Worm (Caenorhabditis elegans) whole organism, early embryonic: Measurements from ENCODE around the gene T04G9.6.

Experiments
- B0310.2 ChIP-seq: sonication (generic microtip); optimal IDR thresholded peaks from 2 replicates; lab custom pipeline; 2016; ENCODE audit warnings: mild to moderate bottlenecking, missing genetic modification characterization, missing compliant biosample characterization
- F13C5.2 ChIP-seq: sonication (generic microtip); optimal IDR thresholded peaks from 2 replicates; lab custom pipeline; 2017; ENCODE audit warnings: mild to moderate bottlenecking, missing genetic modification characterization, inconsistent platforms, missing compliant biosample characterization
- aly-1 ChIP-seq: sonication (generic microtip); optimal IDR thresholded peaks from 2 replicates; lab custom pipeline; 2016; ENCODE audit warnings: missing genetic modification characterization, missing compliant biosample characterization
- ama-1 ChIP-seq: fragments of 150-350 bp; optimal IDR thresholded peaks from 2 replicates; lab custom pipeline; 2014
- ceh-13 ChIP-seq: fragments of 200-800 bp; sonication (Bioruptor generic); optimal IDR thresholded peaks from 2 replicates; lab custom pipeline; 2018; ENCODE audit warnings: mild to moderate bottlenecking, missing genetic modification characterization, missing compliant biosample characterization
- ceh-36 ChIP-seq: sonication (generic microtip); optimal IDR thresholded peaks from 2 replicates; lab custom pipeline; 2016; ENCODE audit warnings: missing genetic modification characterization, inconsistent platforms, missing compliant biosample characterization
- ets-7 ChIP-seq: sonication (generic microtip); optimal IDR thresholded peaks from 2 replicates; lab custom pipeline; 2016; ENCODE audit warnings: missing genotype, missing genetic modification characterization, missing compliant biosample characterization
- flt-1 ChIP-seq: fragments of 200-800 bp; sonication (Bioruptor generic); IDR thresholded peaks from 2 replicates; pipeline ENCODE4 v1.3.6; 2022; ENCODE audit warnings: missing genetic modification characterization, missing compliant biosample characterization
- hmbx-1 ChIP-seq: sonication (generic microtip); optimal IDR thresholded peaks from 2 replicates; lab custom pipeline; 2016; ENCODE audit warnings: mild to moderate bottlenecking, missing genetic modification characterization, missing compliant biosample characterization
- hmg-4 ChIP-seq: fragments of 200-800 bp; sonication (Bioruptor generic); optimal IDR thresholded peaks from 2 replicates; lab custom pipeline; 2018; ENCODE audit warnings: mild to moderate bottlenecking, missing genetic modification characterization, missing compliant biosample characterization
- hnd-1 ChIP-seq: sonication (generic microtip); optimal IDR thresholded peaks from 2 replicates; lab custom pipeline; 2016; ENCODE audit warnings: missing genetic modification characterization, missing compliant biosample characterization
- pes-1 ChIP-seq: fragments of 200-800 bp; sonication (Bioruptor generic); IDR thresholded peaks from 2 replicates; pipeline ENCODE4 v1.3.6; 2022; ENCODE audit warnings: missing genetic modification reagents, missing genetic modification characterization, missing compliant biosample characterization
- scrt-1 ChIP-seq: fragments of 200-800 bp; sonication (Bioruptor generic); IDR thresholded peaks from 2 replicates; pipeline ENCODE4 v1.3.6; 2022; ENCODE audit warnings: missing genetic modification characterization, missing compliant biosample characterization
- sea-1 ChIP-seq: fragments of 200-800 bp; sonication (Bioruptor generic); conservative IDR thresholded peaks from 2 replicates; pipeline ENCODE4 v1.3.6; 2022; ENCODE audit warnings: missing genetic modification characterization, missing compliant biosample characterization
- tbx-11 ChIP-seq: fragments of 200-800 bp; sonication (Bioruptor generic); IDR thresholded peaks from 2 replicates; pipeline ENCODE4 v1.3.6; 2022; ENCODE audit warnings: missing genetic modification characterization, missing compliant biosample characterization
- tbx-37 ChIP-seq: fragments of 200-800 bp; sonication (Bioruptor generic); conservative IDR thresholded peaks from 2 replicates; pipeline ENCODE4 v1.3.6; 2022; ENCODE audit warnings: missing genetic modification reagents, missing genetic modification characterization, missing compliant biosample characterization
- tra-4 ChIP-seq: sonication (generic microtip); optimal IDR thresholded peaks from 2 replicates; lab custom pipeline; 2017; ENCODE audit warnings: missing genetic modification characterization, missing compliant biosample characterization

T04G9.6 gene

ce11 chrX:817984-818383 is 33.2 kb upstream of the T04G9.6 start:
- TF ChIP-seq tbx-37 (no peak), ets-7 (tag; lab: Kevin White, UChicago) (no peak), hnd-1 (tag; lab: Kevin White, UChicago) (no peak), ceh-36 (tag; lab: Kevin White, UChicago) (no peak), F13C5.2 (tag; lab: Kevin White, UChicago) (no peak), hmg-4 (GFP tag; lab: Kevin White, UChicago) (no peak)

- no peak for TF ChIP-seq hmbx-1
- TF ChIP-seq tbx-37: no peak
- no peak for TF ChIP-seq B0310.2
Observed at ce11 chrX:815929-816328, 31.2 kb upstream of the T04G9.6 start, which contains the start of gene ifd-2. ifd-2 (minus strand) TSS chrX:815929.

ce11 chrX:813063-813462 is 28.3 kb upstream of the T04G9.6 start, which contains the start of gene F25E2.3:
F25E2.3 (minus strand) TSS chrX:813163.
- TF ChIP-seq tra-4 (tag; lab: Kevin White, UChicago) (no peak), hmg-4 (GFP tag; lab: Kevin White, UChicago) (no peak), aly-1 (no peak), ceh-13 (no peak), F13C5.2 (tag; lab: Kevin White, UChicago) (no peak), scrt-1 (no peak)

- TF ChIP-seq hnd-1 (tag; lab: Kevin White, UChicago): no peak
- TF ChIP-seq flt-1 (GFP tag; lab: Robert Waterston, UW): no peak
- TF ChIP-seq tra-4 (tag; lab: Kevin White, UChicago): no peak
- TF ChIP-seq sea-1: no peak
- TF ChIP-seq tbx-37: no peak
- no peak for TF ChIP-seq ama-1 (lab: Kevin White, UChicago)
- no peak for TF ChIP-seq tbx-11 (GFP tag; lab: Robert Waterston, UW)
- TF ChIP-seq ceh-13: no peak
- no peak for TF ChIP-seq hmbx-1
- TF ChIP-seq ets-7 (tag; lab: Kevin White, UChicago): no peak
- no peak for TF ChIP-seq scrt-1
- TF ChIP-seq aly-1: no peak
- TF ChIP-seq B0310.2: no peak
- TF ChIP-seq ceh-36 (tag; lab: Kevin White, UChicago): no peak
- no peak for TF ChIP-seq hmg-4 (GFP tag; lab: Kevin White, UChicago)
- TF ChIP-seq pes-1 (GFP tag; lab: Robert Waterston, UW): no peak
- TF ChIP-seq F13C5.2 (tag; lab: Kevin White, UChicago): no peak
Observed at ce11 chrX:812264-812663, 27.5 kb upstream of the T04G9.6 start.

- TF ChIP-seq tbx-11 (GFP tag; lab: Robert Waterston, UW): no peak
- TF ChIP-seq hnd-1 (tag; lab: Kevin White, UChicago): no peak
- no peak for TF ChIP-seq sea-1
- TF ChIP-seq tbx-37: no peak
- no peak for TF ChIP-seq B0310.2
- no peak for TF ChIP-seq ceh-36 (tag; lab: Kevin White, UChicago)
Observed at ce11 chrX:810694-811093, 25.9 kb upstream of the T04G9.6 start, which contains the start of gene F25E2.2. F25E2.2 (minus strand) TSS chrX:810794.

ce11 chrX:806515-806914 is 21.8 kb upstream of the T04G9.6 start:
- TF ChIP-seq tbx-37 (no peak; the same call in 1 of the 2 replicates), tbx-11 (GFP tag; lab: Robert Waterston, UW) (peak; percentile 70; the same call in 1 of the 2 replicates), ceh-13 (peak; percentile 52), sea-1 (peak; percentile 72; the same call in 1 of the 2 replicates), flt-1 (GFP tag; lab: Robert Waterston, UW) (peak; percentile 63), B0310.2 (no peak), ceh-36 (tag; lab: Kevin White, UChicago) (no peak), ama-1 (lab: Kevin White, UChicago) (no peak), scrt-1 (peak; percentile 75), aly-1 (peak; percentile 29), hmbx-1 (no peak), ets-7 (tag; lab: Kevin White, UChicago) (no peak), tra-4 (tag; lab: Kevin White, UChicago) (no peak), F13C5.2 (tag; lab: Kevin White, UChicago) (peak; percentile 99), hmg-4 (GFP tag; lab: Kevin White, UChicago) (no peak), pes-1 (GFP tag; lab: Robert Waterston, UW) (peak; percentile 78), hnd-1 (tag; lab: Kevin White, UChicago) (no peak)

- TF ChIP-seq hmbx-1 (no peak), aly-1 (no peak), sea-1 (no peak), tbx-37 (no peak), hnd-1 (tag; lab: Kevin White, UChicago) (no peak), ceh-13 (no peak), F13C5.2 (tag; lab: Kevin White, UChicago) (no peak)
Observed at ce11 chrX:802478-802877, 17.7 kb upstream of the T04G9.6 start, which contains the start of gene gtr-1. gtr-1 (plus strand) TSS chrX:802778.

ce11 chrX:790593-790992 is 5.8 kb upstream of the T04G9.6 start:
- no peak for TF ChIP-seq ama-1 (lab: Kevin White, UChicago)
- no peak for TF ChIP-seq tbx-37
- TF ChIP-seq ceh-13: no peak
- no peak for TF ChIP-seq B0310.2
- TF ChIP-seq ceh-36 (tag; lab: Kevin White, UChicago): no peak
- no peak for TF ChIP-seq tbx-11 (GFP tag; lab: Robert Waterston, UW)
- TF ChIP-seq flt-1 (GFP tag; lab: Robert Waterston, UW): no peak
- TF ChIP-seq scrt-1: no peak
- no peak for TF ChIP-seq hmg-4 (GFP tag; lab: Kevin White, UChicago)
- no peak for TF ChIP-seq hnd-1 (tag; lab: Kevin White, UChicago)
- TF ChIP-seq hmbx-1: no peak
- no peak for TF ChIP-seq F13C5.2 (tag; lab: Kevin White, UChicago)
- TF ChIP-seq sea-1: no peak
- no peak for TF ChIP-seq aly-1
- no peak for TF ChIP-seq tra-4 (tag; lab: Kevin White, UChicago)
- no peak for TF ChIP-seq ets-7 (tag; lab: Kevin White, UChicago)
- no peak for TF ChIP-seq pes-1 (GFP tag; lab: Robert Waterston, UW)
